Worm (Caenorhabditis elegans) whole organism, L4/young adult: ENCODE measurements around the gene amt-1.

ENCODE experiments used
- dao-5 ChIP-seq: sonication (generic microtip); optimal IDR thresholded peaks from 2 replicates; lab custom pipeline; 2016; ENCODE audit warnings: missing genotype, missing genetic modification characterization, moderate library complexity, missing compliant biosample characterization
- him-1 ChIP-seq: sonication (generic microtip); optimal IDR thresholded peaks from 2 replicates; lab custom pipeline; 2016; ENCODE audit warnings: missing genotype, missing genetic modification reagents, missing genetic modification characterization, missing compliant biosample characterization

DNA sequence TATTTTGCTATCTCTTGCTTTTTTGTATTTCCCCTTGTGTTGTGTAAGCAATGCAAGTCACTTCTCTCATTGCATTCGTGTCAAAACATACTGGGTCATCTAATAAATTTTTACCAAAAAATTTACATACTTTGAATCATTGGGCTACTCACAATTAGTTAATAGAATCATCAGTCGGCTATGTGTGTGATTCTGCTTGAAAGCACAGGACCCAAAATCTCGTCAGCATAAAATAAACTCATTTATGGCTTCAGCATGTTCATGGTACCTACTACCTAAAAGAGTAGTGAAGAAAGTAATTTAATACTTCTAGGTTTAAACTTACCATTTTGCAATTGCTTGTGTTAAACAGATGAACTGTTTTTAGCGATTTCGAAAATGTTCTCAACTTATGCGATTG lies 44.8 kb upstream of the amt-1 start:
- no peak for TF ChIP-seq him-1 (tag; lab: Kevin White, UChicago)
- TF ChIP-seq dao-5 (tag; lab: Kevin White, UChicago): no peak
